Fruit fly (Drosophila melanogaster) whole organism, embryonic: ENCODE measurements around the gene Ntf-2.

Source experiments
- ATbp ChIP-seq: fragments of 200-800 bp; sonication (Bioruptor generic); optimal IDR thresholded peaks from 2 replicates; lab custom pipeline; 2017; ENCODE audit warnings: missing biosample characterization, mild to moderate bottlenecking, missing genetic modification characterization, missing genetic modification reagents
- B-H2 ChIP-seq: fragments of 200-800 bp; sonication (Bioruptor generic); optimal IDR thresholded peaks from 2 replicates; lab custom pipeline; 2018; ENCODE audit warnings: missing biosample characterization, mild to moderate bottlenecking, missing genetic modification characterization
- CG12299 ChIP-seq: fragments of 200-800 bp; sonication (Bioruptor generic); optimal IDR thresholded peaks from 2 replicates; lab custom pipeline; 2018; ENCODE audit warnings: missing biosample characterization, mild to moderate bottlenecking, missing genetic modification characterization
- CG1233 ChIP-seq: fragments of 200-800 bp; sonication (Bioruptor generic); optimal IDR thresholded peaks from 4 replicates; lab custom pipeline; 2018; ENCODE audit warnings: missing biosample characterization, mild to moderate bottlenecking, missing genetic modification characterization
- CG15073 ChIP-seq: fragments of 200-800 bp; sonication (Bioruptor generic); optimal IDR thresholded peaks from 2 replicates; lab custom pipeline; 2016; ENCODE audit warnings: missing biosample characterization, missing genetic modification characterization
- CG1603 ChIP-seq: fragments of 200-800 bp; sonication (Bioruptor generic); optimal IDR thresholded peaks from 2 replicates; lab custom pipeline; 2019; ENCODE audit warnings: missing biosample characterization, mild to moderate bottlenecking, missing genetic modification characterization, moderate library complexity
- CG16815 ChIP-seq: fragments of 200-800 bp; sonication (Bioruptor generic); optimal IDR thresholded peaks from 3 replicates; lab custom pipeline; 2017; ENCODE audit warnings: missing biosample characterization, mild to moderate bottlenecking, missing genetic modification characterization
- CG17328 ChIP-seq: fragments of 200-800 bp; sonication (Bioruptor generic); IDR thresholded peaks from 2 replicates; pipeline ENCODE4 v1.3.6; 2022; ENCODE audit warnings: missing biosample characterization, missing genetic modification characterization
- CG18599 ChIP-seq: fragments of 200-800 bp; sonication (Bioruptor generic); optimal IDR thresholded peaks from 3 replicates; lab custom pipeline; 2017; ENCODE audit warnings: missing biosample characterization, missing genetic modification characterization, mild to moderate bottlenecking, moderate library complexity, missing genetic modification reagents
- CG30431 ChIP-seq: fragments of 200-800 bp; sonication (Bioruptor generic); optimal IDR thresholded peaks from 2 replicates; lab custom pipeline; 2017; ENCODE audit warnings: missing biosample characterization, missing genetic modification characterization
- CG31224 ChIP-seq: fragments of 200-800 bp; sonication (Bioruptor generic); IDR thresholded peaks from 2 replicates; pipeline ENCODE4 v1.3.6; 2022; ENCODE audit warnings: missing biosample characterization, missing genetic modification characterization
- CG33557 ChIP-seq: fragments of 200-800 bp; sonication (Bioruptor generic); optimal IDR thresholded peaks from 2 replicates; lab custom pipeline; 2019; ENCODE audit warnings: missing biosample characterization, mild to moderate bottlenecking, missing genetic modification characterization, moderate library complexity
- CG42726 ChIP-seq: fragments of 200-800 bp; sonication (Bioruptor generic); IDR thresholded peaks from 2 replicates; pipeline ENCODE4 v1.3.6; 2022; ENCODE audit warnings: missing biosample characterization, missing genetic modification characterization; ENCODE audit not compliant: partially characterized antibody
- CG4282 ChIP-seq: fragments of 200-800 bp; sonication (Bioruptor generic); optimal IDR thresholded peaks from 2 replicates; lab custom pipeline; 2016; ENCODE audit warnings: missing biosample characterization, missing genetic modification characterization
- CG5180 ChIP-seq: fragments of 200-800 bp; sonication (Bioruptor generic); optimal IDR thresholded peaks from 3 replicates; lab custom pipeline; 2017; ENCODE audit warnings: missing biosample characterization, missing genetic modification characterization, mild to moderate bottlenecking, moderate library complexity, missing genetic modification reagents
- CG6791 ChIP-seq: fragments of 200-800 bp; sonication (Bioruptor generic); IDR thresholded peaks from 3 replicates; pipeline ENCODE4 v1.3.6; 2022; ENCODE audit warnings: missing biosample characterization, missing genetic modification characterization; ENCODE audit not compliant: partially characterized antibody
- CG7839 ChIP-seq: fragments of 200-800 bp; sonication (Bioruptor generic); optimal IDR thresholded peaks from 3 replicates; lab custom pipeline; 2018; ENCODE audit warnings: missing biosample characterization, mild to moderate bottlenecking, missing genetic modification characterization, moderate library complexity
- CG9817 ChIP-seq: fragments of 200-800 bp; sonication (Bioruptor generic); optimal IDR thresholded peaks from 2 replicates; lab custom pipeline; 2018; ENCODE audit warnings: missing biosample characterization, mild to moderate bottlenecking, missing genetic modification characterization, moderate library complexity
- CTCF ChIP-seq: fragments of 200-800 bp; sonication (Bioruptor generic); optimal IDR thresholded peaks from 2 replicates; lab custom pipeline; 2017; ENCODE audit warnings: missing biosample characterization, mild to moderate bottlenecking, missing genetic modification characterization, moderate library complexity
- HmgD ChIP-seq: fragments of 200-800 bp; sonication (Bioruptor generic); optimal IDR thresholded peaks from 3 replicates; lab custom pipeline; 2016; ENCODE audit warnings: missing biosample characterization, missing genetic modification characterization
- Hsf ChIP-seq: fragments of 200-800 bp; sonication (Bioruptor generic); optimal IDR thresholded peaks from 3 replicates; lab custom pipeline; 2016; ENCODE audit warnings: missing biosample characterization, missing genetic modification characterization
- MTF-1 ChIP-seq: fragments of 200-800 bp; sonication (Bioruptor generic); optimal IDR thresholded peaks from 2 replicates; lab custom pipeline; 2018; ENCODE audit warnings: missing biosample characterization, mild to moderate bottlenecking, missing genetic modification characterization, borderline replicate concordance
- Meics ChIP-seq: fragments of 200-800 bp; sonication (Bioruptor generic); optimal IDR thresholded peaks from 2 replicates; lab custom pipeline; 2017; ENCODE audit warnings: missing biosample characterization, mild to moderate bottlenecking, missing genetic modification characterization
- Mes4 ChIP-seq: fragments of 200-800 bp; sonication (Bioruptor generic); optimal IDR thresholded peaks from 2 replicates; lab custom pipeline; 2016; ENCODE audit warnings: missing biosample characterization, missing genetic modification characterization
- Mrtf ChIP-seq: fragments of 200-800 bp; sonication (Bioruptor generic); IDR thresholded peaks from 3 replicates; pipeline ENCODE4 v1.3.6; 2022; ENCODE audit warnings: missing biosample characterization, missing genetic modification characterization
- NFAT ChIP-seq: fragments of 200-800 bp; sonication (Bioruptor generic); IDR thresholded peaks from 2 replicates; pipeline ENCODE4 v1.3.6; 2022; ENCODE audit warnings: missing biosample characterization, missing genetic modification characterization
- Nf-YB ChIP-seq: fragments of 200-800 bp; sonication (Bioruptor generic); optimal IDR thresholded peaks from 3 replicates; lab custom pipeline; 2019; ENCODE audit warnings: missing biosample characterization, mild to moderate bottlenecking, missing genetic modification characterization, moderate library complexity
- Opbp ChIP-seq: fragments of 200-800 bp; sonication (Bioruptor generic); IDR thresholded peaks from 3 replicates; pipeline ENCODE4 v1.3.6; 2022; ENCODE audit warnings: missing biosample characterization, missing genetic modification characterization; ENCODE audit not compliant: partially characterized antibody
- Tbp ChIP-seq: fragments of >200 bp; optimal IDR thresholded peaks from 2 replicates; lab custom pipeline; 2018; ENCODE audit warnings: missing biosample characterization, missing genetic modification characterization
- al ChIP-seq: fragments of 200-800 bp; sonication (Bioruptor generic); IDR thresholded peaks from 2 replicates; pipeline ENCODE4 v1.3.6; 2022; ENCODE audit warnings: missing biosample characterization, missing genetic modification characterization
- amos ChIP-seq: fragments of 200-800 bp; sonication (Bioruptor generic); IDR thresholded peaks from 2 replicates; pipeline ENCODE4 v1.3.6; 2022; ENCODE audit warnings: missing biosample characterization, missing genetic modification characterization; ENCODE audit not compliant: partially characterized antibody
- bbx ChIP-seq: fragments of 200-800 bp; sonication (Bioruptor generic); IDR thresholded peaks from 2 replicates; pipeline ENCODE4 v1.3.6; 2022; ENCODE audit warnings: missing biosample characterization, missing genetic modification characterization; ENCODE audit not compliant: partially characterized antibody
- chn ChIP-seq: fragments of 200-800 bp; sonication (Bioruptor generic); optimal IDR thresholded peaks from 2 replicates; lab custom pipeline; 2016; ENCODE audit warnings: missing biosample characterization, missing genetic modification characterization
- eyg ChIP-seq: fragments of 200-800 bp; sonication (Bioruptor generic); optimal IDR thresholded peaks from 3 replicates; lab custom pipeline; 2016; ENCODE audit warnings: missing biosample characterization, missing genetic modification characterization
- gro ChIP-seq: fragments of 200-800 bp; sonication (Bioruptor generic); optimal IDR thresholded peaks from 2 replicates; lab custom pipeline; 2016; ENCODE audit warnings: missing biosample characterization, missing genetic modification characterization
- hb ChIP-seq: fragments of 200-800 bp; sonication (Bioruptor generic); IDR thresholded peaks from 3 replicates; pipeline ENCODE4 v1.3.6; 2022; ENCODE audit warnings: missing biosample characterization, missing genetic modification characterization; ENCODE audit not compliant: partially characterized antibody
- hbn ChIP-seq: fragments of 200-800 bp; sonication (Bioruptor generic); IDR thresholded peaks from 2 replicates; pipeline ENCODE4 v1.3.6; 2022; ENCODE audit warnings: missing biosample characterization, missing genetic modification characterization; ENCODE audit not compliant: partially characterized antibody
- insv ChIP-seq, 2 experiments: fragments of 200-800 bp; sonication (Bioruptor generic); optimal IDR thresholded peaks; 3 replicates each; lab custom pipeline; 2016 to 2018; ENCODE audit warnings: missing biosample characterization in 2 of 2, missing genetic modification characterization in 2 of 2
- jing ChIP-seq: fragments of 200-800 bp; sonication (Bioruptor generic); optimal IDR thresholded peaks from 2 replicates; lab custom pipeline; 2018; ENCODE audit warnings: missing biosample characterization, mild to moderate bottlenecking, missing genetic modification characterization
- jumu ChIP-seq: fragments of 200-800 bp; sonication (Bioruptor generic); optimal IDR thresholded peaks from 3 replicates; lab custom pipeline; 2016; ENCODE audit warnings: missing biosample characterization, missing genetic modification characterization
- lbe ChIP-seq: fragments of 200-800 bp; sonication (Bioruptor generic); optimal IDR thresholded peaks from 2 replicates; lab custom pipeline; 2016; ENCODE audit warnings: missing biosample characterization, mild to moderate bottlenecking, missing genetic modification characterization
- nerfin-1 ChIP-seq: fragments of 200-800 bp; sonication (Bioruptor generic); optimal IDR thresholded peaks from 3 replicates; lab custom pipeline; 2019; ENCODE audit warnings: missing biosample characterization, mild to moderate bottlenecking, missing genetic modification characterization, moderate library complexity
- org-1 ChIP-seq: fragments of 200-800 bp; sonication (Bioruptor generic); optimal IDR thresholded peaks from 2 replicates; lab custom pipeline; 2017; ENCODE audit warnings: missing biosample characterization, missing genetic modification characterization
- pros ChIP-seq: fragments of 200-800 bp; sonication (Bioruptor generic); optimal IDR thresholded peaks from 3 replicates; lab custom pipeline; 2019; ENCODE audit warnings: missing biosample characterization, mild to moderate bottlenecking, missing genetic modification characterization, moderate library complexity
- sc ChIP-seq, 3 experiments: fragments of >200 bp in 2 of 3; fragments of 200-800 bp in 1 of 3; sonication (Bioruptor generic) in 1 of 3; optimal IDR thresholded peaks; 2 replicates in 2 of 3; 3 replicates in 1 of 3; lab custom pipeline; 2017; ENCODE audit warnings: mild to moderate bottlenecking in 1 of 3, missing biosample characterization in 1 of 3, missing genetic modification characterization in 1 of 3, missing genetic modification reagents in 1 of 3
- sob ChIP-seq: fragments of 200-800 bp; sonication (Bioruptor generic); IDR thresholded peaks from 2 replicates; pipeline ENCODE4 v1.3.6; 2022; ENCODE audit warnings: missing biosample characterization, missing genetic modification characterization
- sqz ChIP-seq: fragments of 200-800 bp; sonication (Bioruptor generic); optimal IDR thresholded peaks from 3 replicates; lab custom pipeline; 2018; ENCODE audit warnings: missing biosample characterization, mild to moderate bottlenecking, missing genetic modification characterization
- twi ChIP-seq: fragments of 200-800 bp; optimal IDR thresholded peaks from 2 replicates; lab custom pipeline; 2019; ENCODE audit warnings: missing biosample characterization, mild to moderate bottlenecking, missing genetic modification characterization, moderate library complexity
- unpg ChIP-seq: fragments of 200-800 bp; sonication (Bioruptor generic); optimal IDR thresholded peaks from 3 replicates; lab custom pipeline; 2018; ENCODE audit warnings: missing biosample characterization, mild to moderate bottlenecking, missing genetic modification characterization, moderate library complexity

Ntf-2 gene

dm6 chrX:21027929-21028575 lies 7.2 kb upstream of the Ntf-2 start, which contains the start of gene CG1532 (continued):
- TF ChIP-seq CG33557 (GFP tag; lab: Kevin White, UChicago) (no peak), Mrtf (GFP tag; lab: Robert Waterston, UW) (no peak), MTF-1 (GFP tag; lab: Kevin White, UChicago) (peak; percentile 14), amos (GFP tag; lab: Robert Waterston, UW) (peak; percentile 51; the same call in 1 of the 2 replicates), CG1603 (no peak), pros (GFP tag; lab: Kevin White, UChicago) (no peak), CG31224 (no peak), hbn (GFP tag; lab: Robert Waterston, UW) (peak; percentile 56), Tbp (GFP tag; lab: Kevin White, UChicago) (no peak), HmgD (GFP tag; lab: Kevin White, UChicago) (no peak), CG9817 (tag; lab: Kevin White, UChicago) (no peak), sc (optimal IDR thresholded peaks at IDR 0.05; lab: Kevin White, UChicago) (no peak), sc (GFP tag; optimal IDR thresholded peaks at IDR 0.05; lab: Kevin White, UChicago) (no peak), jing (GFP tag; lab: Kevin White, UChicago) (no peak), hb (no peak), Mes4 (no peak), sob (GFP tag; lab: Robert Waterston, UW) (peak; percentile 35), lbe (GFP tag; lab: Kevin White, UChicago) (no peak), CG17328 (GFP tag; lab: Robert Waterston, UW) (no peak), NFAT (GFP tag; lab: Robert Waterston, UW) (no peak), unpg (GFP tag; lab: Kevin White, UChicago) (no peak), gro (GFP tag; lab: Kevin White, UChicago) (no peak), ATbp (GFP tag; lab: Kevin White, UChicago) (no peak), CG18599 (no peak), Meics (no peak), CG42726 (GFP tag; lab: Robert Waterston, UW) (peak; percentile 73; the same call in 1 of the 2 replicates), nerfin-1 (tag; lab: Kevin White, UChicago) (no peak), insv (GFP tag; optimal IDR thresholded peaks at IDR 0.05; lab: Kevin White, UChicago) (no peak), CG16815 (GFP tag; lab: Kevin White, UChicago) (no peak), CG1233 (GFP tag; lab: Kevin White, UChicago) (no peak), CG7839 (tag; lab: Kevin White, UChicago) (no peak), eyg (no peak), sqz (GFP tag; lab: Kevin White, UChicago) (no peak), jumu (GFP tag; lab: Kevin White, UChicago) (peak; percentile 4), al (GFP tag; lab: Robert Waterston, UW) (no peak), CG12299 (tag; lab: Kevin White, UChicago) (no peak), CG5180 (GFP tag; lab: Kevin White, UChicago) (no peak), Nf-YB (no peak), CG4282 (GFP tag; lab: Kevin White, UChicago) (no peak), bbx (GFP tag; lab: Robert Waterston, UW) (peak; percentile 53), Opbp (GFP tag; lab: Robert Waterston, UW) (peak; percentile 57; the same call in 2 of the 3 replicates), CG30431 (GFP tag; lab: Kevin White, UChicago) (no peak), twi (no peak), Hsf (GFP tag; lab: Kevin White, UChicago) (no peak), org-1 (no peak), CG15073 (GFP tag; lab: Kevin White, UChicago) (no peak), chn (GFP tag; lab: Kevin White, UChicago) (no peak), B-H2 (no peak), CG6791 (GFP tag; lab: Robert Waterston, UW) (peak; percentile 58; the same call in 1 of the 3 replicates), CTCF (GFP tag; lab: Kevin White, UChicago) (peak; percentile 1)
